Worm (Caenorhabditis elegans) whole organism, L1 larva: ENCODE results near the gene lon-8.

Source experiments
- efl-3 ChIP-seq: fragments of 200-800 bp; sonication (Bioruptor generic); optimal IDR thresholded peaks from 2 replicates; lab custom pipeline; 2018; ENCODE audit warnings: mild to moderate bottlenecking, missing genetic modification characterization, missing compliant biosample characterization
- egl-27 ChIP-seq, 2 experiments: fragments of 150-350 bp in 1 of 2; sonication (generic microtip); optimal IDR thresholded peaks; 3 replicates each; lab custom pipeline; 2017 to 2018; ENCODE audit warnings: missing biosample characterization in 2 of 2, missing genetic modification characterization in 2 of 2, missing genetic modification reagents in 2 of 2
- nhr-237 ChIP-seq: fragments of 150-350 bp; optimal IDR thresholded peaks from 2 replicates; lab custom pipeline; 2014; ENCODE audit warnings: missing biosample characterization, missing genetic modification characterization
- snpc-4 ChIP-seq: fragments of 150-350 bp; optimal IDR thresholded peaks from 2 replicates; lab custom pipeline; 2014; ENCODE audit warnings: missing biosample characterization, missing genetic modification characterization
- unc-62 ChIP-seq: fragments of 150-350 bp; optimal IDR thresholded peaks from 2 replicates; lab custom pipeline; 2014; ENCODE audit warnings: missing biosample characterization, missing genetic modification reagents, missing genetic modification characterization
- ztf-11 ChIP-seq, 2 experiments: sonication (generic microtip); optimal IDR thresholded peaks; 2 replicates each; lab custom pipeline; 2016 to 2017; ENCODE audit warnings: missing genetic modification characterization in 2 of 2, missing biosample characterization in 1 of 2, missing compliant biosample characterization in 1 of 2

DNA sequence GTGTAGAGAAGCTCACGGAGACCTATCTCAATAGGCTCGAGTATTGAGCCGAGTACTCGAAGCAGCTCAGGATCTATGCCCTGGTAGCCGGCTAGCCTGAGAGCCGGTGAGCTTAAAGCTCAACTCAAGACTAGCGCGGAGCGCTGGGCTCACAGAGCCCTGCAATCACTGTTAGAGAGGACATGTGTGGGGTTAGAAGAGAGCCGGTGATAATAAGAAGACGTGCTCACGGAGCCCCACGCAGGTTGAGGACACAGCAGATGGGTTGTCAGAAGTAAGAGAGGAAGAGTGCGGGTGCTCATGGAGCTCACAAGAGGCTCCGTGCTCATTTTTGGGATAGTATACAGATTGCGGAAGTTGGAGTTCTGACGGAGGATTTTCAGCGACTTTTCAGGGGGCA, 48.9 kb downstream of the lon-8 start:
- TF ChIP-seq unc-62 (GFP tag; lab: Kevin White, UChicago) = no peak
- TF ChIP-seq egl-27 (tag; optimal IDR thresholded peaks at IDR 0.05; lab: Kevin White, UChicago) = no peak
- TF ChIP-seq snpc-4 (tag; lab: Kevin White, UChicago) = no peak
- TF ChIP-seq efl-3 (GFP tag; lab: Kevin White, UChicago) = no peak
- TF ChIP-seq ztf-11 (tag; optimal IDR thresholded peaks at IDR 0.05; lab: Kevin White, UChicago) = no peak
- no peak for TF ChIP-seq nhr-237 (tag; lab: Kevin White, UChicago)
